Worm (Caenorhabditis elegans): Measurements from ENCODE around the gene lmbr-1.

lmbr-1 gene

DNA sequence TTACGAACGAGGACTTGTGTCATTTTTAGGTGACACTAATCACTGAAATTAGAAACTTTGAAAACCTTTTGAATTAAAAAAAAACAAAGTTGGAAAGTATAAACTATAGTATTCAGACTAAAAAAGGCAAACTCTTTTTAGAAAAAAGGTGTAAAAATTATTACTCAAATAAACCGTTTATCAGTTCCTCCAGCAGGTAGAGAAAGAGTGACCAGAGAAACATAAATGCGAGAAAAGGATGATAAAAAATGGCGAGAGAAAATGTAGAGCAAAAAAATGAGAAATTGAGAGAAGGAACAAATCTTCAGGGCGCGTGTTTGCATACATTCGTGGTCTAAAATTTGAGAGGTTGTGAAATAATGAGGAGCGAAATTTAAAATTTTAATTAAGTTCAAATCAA, 29.8 kb downstream of the lmbr-1 start, which contains the start of gene lap-1:
TSS of gene lap-1 (minus strand) at position 42 of the 400 bp plus-strand sequence.
- peak; percentile 31 for TF ChIP-seq nhr-28 (tag; optimal IDR thresholded peaks at IDR 0.05)
- TF ChIP-seq lin-39 (tag; optimal IDR thresholded peaks at IDR 0.05), result no peak
- no peak for TF ChIP-seq egl-27 (tag; optimal IDR thresholded peaks at IDR 0.05)
- TF ChIP-seq dmd-6 (GFP tag; IDR thresholded peaks at IDR 0.05), result peak; percentile 28; the same call in 1 of the 2 replicates
- TF ChIP-seq pqm-1 (tag; optimal IDR thresholded peaks at IDR 0.05), result peak; percentile 83
- no peak for TF ChIP-seq spr-1 (tag; optimal IDR thresholded peaks at IDR 0.05)
- TF ChIP-seq fkh-10 (GFP tag; optimal IDR thresholded peaks at IDR 0.05), result no peak
- TF ChIP-seq nhr-102 (tag; optimal IDR thresholded peaks at IDR 0.05), result no peak
- no peak for TF ChIP-seq tag-97 (GFP tag; IDR thresholded peaks at IDR 0.05)

DNA sequence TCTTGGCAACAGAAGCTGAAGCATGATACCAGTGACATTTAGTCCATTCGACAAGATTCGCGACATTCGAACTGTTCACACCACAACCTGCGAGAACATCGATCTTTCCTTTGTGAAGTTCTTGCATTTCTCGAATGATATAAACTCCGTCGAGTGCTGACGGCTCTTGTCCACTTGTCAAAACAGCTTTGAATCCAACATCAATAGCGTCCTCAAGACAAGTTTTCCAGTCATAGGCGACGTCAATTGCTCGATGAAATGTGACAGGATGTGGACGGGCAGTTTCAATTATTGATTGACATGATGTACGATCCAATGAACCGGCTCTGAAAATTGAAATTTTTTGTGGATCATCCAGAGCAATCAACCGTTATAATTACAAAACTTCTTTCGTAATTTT, 30.6 kb downstream of the lmbr-1 start:
- TF ChIP-seq lin-29 (GFP tag; IDR thresholded peaks at IDR 0.05) (no peak), aha-1 (tag) (peak; percentile 89), nhr-237 (tag; optimal IDR thresholded peaks at IDR 0.05) (no peak), D1046.2 (GFP tag; IDR thresholded peaks at IDR 0.05) (no peak), unc-62 (GFP tag; optimal IDR thresholded peaks at IDR 0.05 in 1 of 2) (peak in 1 of 2 experiments; percentile 96), unc-62 (tag; optimal IDR thresholded peaks at IDR 0.05) (no peak)

DNA sequence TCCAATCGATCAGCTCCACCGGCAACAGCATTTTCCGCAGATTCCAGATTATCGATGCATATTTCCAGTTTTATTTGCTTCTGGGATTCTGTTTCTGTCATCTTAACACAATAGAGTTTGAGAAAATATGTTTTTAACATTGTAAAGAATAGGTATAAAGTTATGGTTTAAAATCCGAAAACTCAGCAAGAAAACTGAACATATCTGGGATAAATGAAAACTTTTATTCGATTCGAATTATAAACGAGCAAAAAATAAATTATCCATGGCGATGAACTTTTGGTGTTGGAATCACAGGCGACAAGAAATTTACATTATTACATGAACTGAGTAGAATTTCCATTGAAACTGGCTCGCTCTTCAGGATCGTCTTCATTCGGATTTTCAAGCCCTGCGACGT, 31.5 kb downstream of the lmbr-1 start, which contains the start of gene cutc-1:
TSS of gene cutc-1 (minus strand) at position 101 of the 400 bp plus-strand sequence.
- TF ChIP-seq ces-1 (GFP tag; optimal IDR thresholded peaks at IDR 0.05), result no peak
- TF ChIP-seq aly-2 (tag; optimal IDR thresholded peaks at IDR 0.05), result no peak
- no peak for TF ChIP-seq ama-1 (optimal IDR thresholded peaks at IDR 0.05)
- TF ChIP-seq F37D6.2 (tag; optimal IDR thresholded peaks at IDR 0.05), result no peak
- TF ChIP-seq F44E2.7 (GFP tag; IDR thresholded peaks at IDR 0.05), result no peak
- no peak for TF ChIP-seq F10B5.3 (tag; optimal IDR thresholded peaks at IDR 0.05)
- no peak for TF ChIP-seq ztf-11 (tag; optimal IDR thresholded peaks at IDR 0.05)
- TF ChIP-seq lin-39 (tag; optimal IDR thresholded peaks at IDR 0.05), result no peak
- TF ChIP-seq lsy-2 (tag; optimal IDR thresholded peaks at IDR 0.05), result no peak
- TF ChIP-seq nhr-237 (tag; optimal IDR thresholded peaks at IDR 0.05), result no peak
- TF ChIP-seq dmd-8 (GFP tag; IDR thresholded peaks at IDR 0.05), result no peak
- TF ChIP-seq D1046.2 (GFP tag; IDR thresholded peaks at IDR 0.05), result no peak
- no peak for TF ChIP-seq saeg-2 (GFP tag; IDR thresholded peaks at IDR 0.05)
- TF ChIP-seq nhr-102 (tag; optimal IDR thresholded peaks at IDR 0.05), result no peak
- TF ChIP-seq lin-13 (GFP tag; optimal IDR thresholded peaks at IDR 0.05), result no peak
- no peak for TF ChIP-seq lin-29 (GFP tag; IDR thresholded peaks at IDR 0.05)
- TF ChIP-seq Y105C5A.15 (GFP tag; IDR thresholded peaks at IDR 0.05), result no peak

DNA sequence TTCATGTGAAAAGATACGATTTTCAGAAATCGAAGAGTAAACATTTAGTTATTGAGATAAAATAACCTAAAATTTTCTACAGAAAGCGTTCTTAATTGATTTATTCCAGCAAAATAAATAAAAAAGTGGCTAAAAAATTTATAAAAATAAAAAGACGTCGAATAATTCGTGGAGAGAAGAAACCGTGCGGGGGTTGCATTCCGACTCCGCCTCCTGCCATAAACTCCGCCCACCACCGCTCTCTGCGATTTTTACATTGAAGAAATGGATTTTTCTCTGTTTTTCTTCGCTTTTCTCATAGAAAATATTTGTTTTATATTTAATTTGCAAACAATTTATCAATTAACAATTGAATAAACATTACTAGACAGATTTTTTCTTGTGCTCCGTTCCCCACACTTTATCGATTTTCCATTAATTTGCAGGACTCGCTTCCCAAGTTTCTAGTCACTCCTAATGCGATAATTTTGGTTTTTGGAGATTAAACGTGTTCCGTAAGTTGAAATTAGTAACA, 33.5 kb downstream of the lmbr-1 start, which contains the start of the genes ubxn-4 and cyy-1:
TSS of gene ubxn-4 (minus strand) at position 114 of the 514 bp plus-strand sequence.
TSS of gene cyy-1 (plus strand) at position 426 of the 514 bp plus-strand sequence.
- TF ChIP-seq lin-15B (tag; optimal IDR thresholded peaks at IDR 0.05) (no peak), F37D6.2 (tag; optimal IDR thresholded peaks at IDR 0.05) (no peak), attf-4 (tag; optimal IDR thresholded peaks at IDR 0.05) (no peak), Y105C5A.15 (GFP tag; IDR thresholded peaks at IDR 0.05) (no peak), Y75B8A.6 (GFP tag; IDR thresholded peaks at IDR 0.05) (no peak), mes-2 (tag; optimal IDR thresholded peaks at IDR 0.05; ENCODE audit: poor library complexity, severe bottlenecking) (peak; percentile 49), nhr-48 (tag; optimal IDR thresholded peaks at IDR 0.05) (no peak), F44E2.7 (GFP tag; IDR thresholded peaks at IDR 0.05) (no peak), aha-1 (tag) (peak; percentile 14), R02D3.7 (tag; optimal IDR thresholded peaks at IDR 0.05) (no peak), mdt-29 (GFP tag; IDR thresholded peaks at IDR 0.05) (no peak), madf-5 (GFP tag; IDR thresholded peaks at IDR 0.05) (no peak), lsy-2 (tag; optimal IDR thresholded peaks at IDR 0.05) (peak in 1 of 2 experiments; percentile 25), dpl-1 (GFP tag; optimal IDR thresholded peaks at IDR 0.05) (no peak), dmd-8 (GFP tag; IDR thresholded peaks at IDR 0.05) (no peak), lin-38 (GFP tag; IDR thresholded peaks at IDR 0.05) (no peak), nhr-111 (GFP tag; optimal IDR thresholded peaks at IDR 0.05) (no peak)
